Worm (Caenorhabditis elegans): ENCODE results near the gene srxa-19.

Gene srxa-19

DNA sequence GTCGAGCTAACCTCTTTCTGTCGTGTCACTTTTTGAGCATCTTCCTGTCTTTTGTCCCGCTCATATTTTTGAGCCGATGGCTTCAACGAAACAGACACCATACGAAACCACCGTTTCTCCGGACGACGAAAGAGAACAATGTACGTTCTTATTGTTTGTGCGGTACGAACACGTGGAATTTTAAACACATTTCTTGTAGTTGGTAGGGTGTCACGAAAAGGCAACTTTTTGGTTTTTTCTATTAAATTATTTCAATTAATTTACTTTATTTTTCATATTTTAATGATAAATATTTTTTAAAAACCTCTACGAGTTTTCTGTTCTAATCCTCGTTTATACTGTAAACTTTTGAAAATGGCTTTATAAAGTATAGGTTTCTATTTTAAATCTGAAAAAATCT, 31.4 kb downstream of the srxa-19 start, which contains the start of gene R04B5.11:
R04B5.11 (minus strand) TSS at position 101 of the 400 bp plus-strand sequence.
- TF ChIP-seq ztf-11 (tag; optimal IDR thresholded peaks at IDR 0.05): no peak
- TF ChIP-seq fos-1 (tag; optimal IDR thresholded peaks at IDR 0.05): no peak
- no peak for TF ChIP-seq pqm-1 (tag; optimal IDR thresholded peaks at IDR 0.05)
- no peak for TF ChIP-seq nhr-76 (tag; optimal IDR thresholded peaks at IDR 0.05)
- TF ChIP-seq nhr-11 (tag; optimal IDR thresholded peaks at IDR 0.05): no peak
- no peak for TF ChIP-seq attf-4 (tag; optimal IDR thresholded peaks at IDR 0.05)
- TF ChIP-seq duxl-1 (tag; optimal IDR thresholded peaks at IDR 0.05; ENCODE audit: poor library complexity): no peak
- TF ChIP-seq mdt-29 (GFP tag; IDR thresholded peaks at IDR 0.05): no peak
- no peak for TF ChIP-seq lin-13 (GFP tag; optimal IDR thresholded peaks at IDR 0.05)
- no peak for TF ChIP-seq Y5F2A.4 (GFP tag; optimal IDR thresholded peaks at IDR 0.05)
- no peak for TF ChIP-seq lim-7 (GFP tag; IDR thresholded peaks at IDR 0.05)
- TF ChIP-seq ces-1 (GFP tag; optimal IDR thresholded peaks at IDR 0.05): no peak
- TF ChIP-seq jun-1 (tag; optimal IDR thresholded peaks at IDR 0.05): no peak
- TF ChIP-seq php-3 (GFP tag; IDR thresholded peaks at IDR 0.05): no peak
- no peak for TF ChIP-seq mdl-1 (tag; optimal IDR thresholded peaks at IDR 0.05)
- TF ChIP-seq F44E2.7 (GFP tag; IDR thresholded peaks at IDR 0.05): no peak

- peak in 1 of 2 experiments; percentile 19 for TF ChIP-seq unc-62 (GFP tag; optimal IDR thresholded peaks at IDR 0.05 in 1 of 2)
- no peak for TF ChIP-seq unc-62 (tag; optimal IDR thresholded peaks at IDR 0.05)
- no peak for TF ChIP-seq ztf-11 (tag; optimal IDR thresholded peaks at IDR 0.05)
Measured at ce11 chrV:10090461-10090860, 32.1 kb downstream of the srxa-19 start, which contains the start of gene R04B5.7. Gene R04B5.7, minus strand, starts transcription at chrV:10090561.

- TF ChIP-seq hlh-30 (tag; optimal IDR thresholded peaks at IDR 0.05; ENCODE audit: insufficient read depth) (peak; percentile 58), spr-3 (GFP tag; optimal IDR thresholded peaks at IDR 0.05) (no peak), nhr-25 (tag; optimal IDR thresholded peaks at IDR 0.05; ENCODE audit: borderline replicate concordance, insufficient read depth) (no peak), arid-1 (GFP tag; conservative IDR thresholded peaks at IDR 0.05) (no peak), zip-11 (GFP tag; IDR thresholded peaks at IDR 0.05) (no peak), lim-7 (GFP tag; IDR thresholded peaks at IDR 0.05) (no peak), T26A8.4 (GFP tag; IDR thresholded peaks at IDR 0.05) (no peak), daf-12 (tag; optimal IDR thresholded peaks at IDR 0.05) (no peak), daf-8 (GFP tag; IDR thresholded peaks at IDR 0.05) (no peak), saeg-2 (GFP tag; IDR thresholded peaks at IDR 0.05) (no peak), mxl-3 (GFP tag; optimal IDR thresholded peaks at IDR 0.05) (peak; percentile 79), pha-4 (GFP tag; IDR thresholded peaks at IDR 0.05) (no peak), pha-4 (tag; optimal IDR thresholded peaks at IDR 0.05) (no peak), ama-1 (optimal IDR thresholded peaks at IDR 0.05) (no peak), lin-29 (GFP tag; IDR thresholded peaks at IDR 0.05) (no peak), mdl-1 (tag; optimal IDR thresholded peaks at IDR 0.05) (peak in 1 of 2 experiments; percentile 85), snpc-4 (tag; optimal IDR thresholded peaks at IDR 0.05) (no peak), gei-8 (GFP tag; optimal IDR thresholded peaks at IDR 0.05) (no peak), F44E2.7 (GFP tag; IDR thresholded peaks at IDR 0.05) (no peak), D1046.2 (GFP tag; IDR thresholded peaks at IDR 0.05) (no peak), spr-1 (tag; optimal IDR thresholded peaks at IDR 0.05) (no peak), dpl-1 (GFP tag; optimal IDR thresholded peaks at IDR 0.05) (no peak), mdt-29 (GFP tag; IDR thresholded peaks at IDR 0.05) (no peak), lin-15B (tag; optimal IDR thresholded peaks at IDR 0.05) (no peak), hlh-11 (tag; optimal IDR thresholded peaks at IDR 0.05) (peak; percentile 74), attf-4 (tag; optimal IDR thresholded peaks at IDR 0.05) (no peak), ceh-20 (GFP tag; IDR thresholded peaks at IDR 0.05) (no peak), unc-39 (tag; optimal IDR thresholded peaks at IDR 0.05) (no peak), nhr-102 (tag; optimal IDR thresholded peaks at IDR 0.05) (peak; percentile 48), cey-2 (tag; optimal IDR thresholded peaks at IDR 0.05; ENCODE audit: borderline replicate concordance, insufficient read depth) (no peak), zfp-3 (GFP tag; conservative IDR thresholded peaks at IDR 0.05) (no peak), Y105C5A.15 (GFP tag; IDR thresholded peaks at IDR 0.05) (no peak), ceh-28 (tag; optimal IDR thresholded peaks at IDR 0.05) (no peak), dmd-9 (GFP tag; IDR thresholded peaks at IDR 0.05) (no peak), nhr-76 (tag; optimal IDR thresholded peaks at IDR 0.05) (no peak), madf-9 (GFP tag; conservative IDR thresholded peaks at IDR 0.05) (no peak)
Measured at ce11 chrV:10087103-10087502, 35.5 kb downstream of the srxa-19 start, which contains the start of gene R04B5.5. Gene R04B5.5, plus strand, starts transcription at chrV:10087480.
